Fruit fly (Drosophila melanogaster) whole organism, pupa: ENCODE measurements around the gene Mabi.

Experiments
- CG10348 ChIP-seq: fragments of 200-800 bp; sonication (Bioruptor generic); IDR thresholded peaks from 2 replicates; pipeline ENCODE4 v1.3.6; 2022; ENCODE audit warnings: missing biosample characterization, missing genetic modification characterization
- CG12605 ChIP-seq: fragments of 200-800 bp; sonication (Bioruptor generic); IDR thresholded peaks from 2 replicates; pipeline ENCODE4 v1.3.6; 2022; ENCODE audit warnings: missing biosample characterization, missing genetic modification characterization
- CG14655 ChIP-seq: fragments of 200-800 bp; sonication (Bioruptor generic); optimal IDR thresholded peaks from 3 replicates; lab custom pipeline; 2017; ENCODE audit warnings: mild to moderate bottlenecking, missing biosample characterization, missing genetic modification reagents, missing genetic modification characterization
- CG15710 ChIP-seq: fragments of 200-800 bp; sonication (Bioruptor generic); optimal IDR thresholded peaks from 2 replicates; lab custom pipeline; 2018; ENCODE audit warnings: missing biosample characterization, mild to moderate bottlenecking, missing genetic modification characterization, moderate library complexity
- CG17806 ChIP-seq: fragments of 200-800 bp; sonication (Bioruptor generic); optimal IDR thresholded peaks from 2 replicates; lab custom pipeline; 2018; ENCODE audit warnings: missing biosample characterization, mild to moderate bottlenecking, missing genetic modification characterization, moderate library complexity
- CG32121 ChIP-seq: fragments of 200-800 bp; sonication (Bioruptor generic); IDR thresholded peaks from 2 replicates; pipeline ENCODE4 v1.3.6; 2022; ENCODE audit warnings: missing biosample characterization, missing genetic modification characterization
- CG34367 ChIP-seq: fragments of 200-800 bp; sonication (Bioruptor generic); optimal IDR thresholded peaks from 2 replicates; lab custom pipeline; 2018; ENCODE audit warnings: missing biosample characterization, mild to moderate bottlenecking, missing genetic modification characterization
- CG8159 ChIP-seq: fragments of 200-800 bp; sonication (Bioruptor generic); optimal IDR thresholded peaks from 3 replicates; lab custom pipeline; 2018; ENCODE audit warnings: missing biosample characterization, mild to moderate bottlenecking, missing genetic modification characterization, moderate library complexity
- CG8301 ChIP-seq: fragments of 200-800 bp; sonication (Bioruptor generic); optimal IDR thresholded peaks from 2 replicates; lab custom pipeline; 2018; ENCODE audit warnings: missing biosample characterization, mild to moderate bottlenecking, missing genetic modification characterization
- EcR ChIP-seq: fragments of 200-800 bp; sonication (Bioruptor generic); optimal IDR thresholded peaks from 3 replicates; lab custom pipeline; 2019; ENCODE audit warnings: missing biosample characterization, missing genetic modification characterization, mild to moderate bottlenecking, moderate library complexity, missing genetic modification reagents
- Pif1A ChIP-seq: fragments of 200-800 bp; sonication (Bioruptor generic); optimal IDR thresholded peaks from 3 replicates; lab custom pipeline; 2016; ENCODE audit warnings: missing biosample characterization, missing genetic modification characterization
- Pif1B ChIP-seq: fragments of 200-800 bp; sonication (Bioruptor generic); optimal IDR thresholded peaks from 3 replicates; lab custom pipeline; 2016; ENCODE audit warnings: missing biosample characterization, missing genetic modification characterization
- Snoo ChIP-seq: fragments of 200-800 bp; sonication (Bioruptor generic); optimal IDR thresholded peaks from 3 replicates; lab custom pipeline; 2017; ENCODE audit warnings: missing biosample characterization, mild to moderate bottlenecking, missing genetic modification characterization, inconsistent platforms
- gl ChIP-seq: fragments of 200-800 bp; sonication (Bioruptor generic); optimal IDR thresholded peaks from 2 replicates; lab custom pipeline; 2018; ENCODE audit warnings: missing biosample characterization, mild to moderate bottlenecking, missing genetic modification characterization

dm6 chr2L:13236194-13236593 lies 1.7 kb upstream of the Mabi start, which contains the start of gene Jhbp14:
- TF ChIP-seq CG34367 (tag; lab: Kevin White, UChicago): no peak
- no peak for TF ChIP-seq CG15710
- TF ChIP-seq CG8159: no peak
- no peak for TF ChIP-seq Pif1A (GFP tag; lab: Kevin White, UChicago)
- no peak for TF ChIP-seq EcR (GFP tag; lab: Kevin White, UChicago)
- TF ChIP-seq gl (tag; lab: Kevin White, UChicago): no peak
- no peak for TF ChIP-seq CG14655
- no peak for TF ChIP-seq Snoo (tag; lab: Kevin White, UChicago)
- no peak for TF ChIP-seq CG17806 (tag; lab: Kevin White, UChicago)
- no peak for TF ChIP-seq CG10348 (GFP tag; lab: Robert Waterston, UW)
- TF ChIP-seq CG8301 (tag; lab: Kevin White, UChicago): no peak
- TF ChIP-seq CG12605 (GFP tag; lab: Robert Waterston, UW): no peak
- no peak for TF ChIP-seq CG32121 (GFP tag; lab: Robert Waterston, UW)
- TF ChIP-seq Pif1B: no peak
